Worm (Caenorhabditis elegans): ENCODE results near the gene eif-3.G.
A peak's percentile ranks its signal among the peaks of the same experiment; 100 is the strongest.
"Not testable (repeated sequence)": the region's sequence is repeated elsewhere in the genome, so short reads cannot be mapped to it uniquely, and the experiment has no call there.

The eif-3.G gene

DNA sequence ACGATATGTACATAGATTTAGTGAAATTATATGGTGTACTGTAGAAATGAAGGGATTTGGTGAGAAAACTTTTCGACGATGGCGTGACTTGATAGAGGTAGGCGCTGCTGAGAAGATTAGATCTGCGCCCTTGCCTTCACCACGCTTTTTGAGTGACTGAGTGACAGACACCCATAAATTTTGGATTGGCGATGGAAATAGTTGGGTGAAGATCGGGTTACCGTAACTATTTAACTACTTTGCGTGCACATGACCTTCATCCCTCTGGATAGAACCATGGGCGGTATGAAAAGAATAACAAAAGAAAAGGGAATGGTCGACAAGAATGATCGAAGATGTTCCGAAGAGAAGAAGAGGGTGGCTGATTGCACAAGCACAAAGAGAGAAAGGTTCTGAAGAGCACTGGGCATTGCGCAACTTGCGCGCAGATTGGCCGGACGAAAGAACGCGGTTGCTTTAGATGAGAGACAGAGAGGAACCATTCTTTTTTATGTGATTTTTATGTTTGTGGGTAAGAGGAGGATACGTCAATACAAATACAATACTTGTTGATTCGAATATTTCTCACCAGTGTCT, 27.0 kb upstream of the eif-3.G start:
- TF ChIP-seq zip-8 (tag; optimal IDR thresholded peaks at IDR 0.05) (peak; percentile 89), mab-5 (tag; optimal IDR thresholded peaks at IDR 0.05) (no peak), flh-1 (GFP tag; optimal IDR thresholded peaks at IDR 0.05) (no peak), unc-120 (tag; optimal IDR thresholded peaks at IDR 0.05; ENCODE audit: poor library complexity, severe bottlenecking) (no peak), mls-2 (tag; optimal IDR thresholded peaks at IDR 0.05) (peak; percentile 20), cnd-1 (tag; optimal IDR thresholded peaks at IDR 0.05) (peak; percentile 17), sem-2 (GFP tag; optimal IDR thresholded peaks at IDR 0.05) (peak; percentile 13), nhr-2 (tag; optimal IDR thresholded peaks at IDR 0.05) (peak; percentile 88), lin-32 (GFP tag; optimal IDR thresholded peaks at IDR 0.05) (no peak)

ce11 chrII:8417059-8417668, 25.4 kb upstream of the eif-3.G start, which contains the start of gene fdgt-2:
Gene fdgt-2 (plus strand): TSS chrII:8417618.
- TF ChIP-seq unc-62 (GFP tag; optimal IDR thresholded peaks at IDR 0.05): peak; percentile 73
- no peak for TF ChIP-seq ztf-11 (tag; optimal IDR thresholded peaks at IDR 0.05)
- no peak for TF ChIP-seq sptf-1 (tag; optimal IDR thresholded peaks at IDR 0.05)

- TF ChIP-seq lsy-2 (tag; optimal IDR thresholded peaks at IDR 0.05) (peak; percentile 76), ceh-43 (GFP tag; optimal IDR thresholded peaks at IDR 0.05) (no peak)
These were observed 23.6 kb upstream of the eif-3.G start for ce11 chrII:8419015-8419414.

DNA sequence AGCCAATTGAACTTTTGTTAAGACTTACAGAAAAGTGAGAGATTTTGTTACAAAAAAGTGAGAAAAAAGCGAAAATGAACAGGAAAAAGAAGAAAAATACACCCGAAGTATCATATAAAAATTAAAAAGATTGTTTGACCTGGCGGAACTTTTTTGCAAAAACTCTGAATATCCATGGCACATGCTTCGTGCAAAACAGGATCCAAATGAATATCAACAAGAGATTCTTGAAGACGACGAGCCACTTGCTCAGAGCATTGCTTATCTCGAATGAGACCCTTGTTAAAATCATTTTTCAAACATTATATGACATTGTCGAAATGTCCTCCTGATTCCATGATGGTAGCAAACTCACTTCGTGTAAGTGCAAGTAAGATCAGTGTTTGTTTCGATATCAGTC, 22.8 kb upstream of the eif-3.G start, which contains the start of gene F14E5.8:
TSS of gene F14E5.8 (plus strand) at position 301 of the 400 bp plus-strand sequence.
- TF ChIP-seq zip-8 (tag; optimal IDR thresholded peaks at IDR 0.05); tbx-8 (GFP tag; optimal IDR thresholded peaks at IDR 0.05); drap-1 (GFP tag; optimal IDR thresholded peaks at IDR 0.05): not testable (repeated sequence)

- TF ChIP-seq pha-4 (tag; optimal IDR thresholded peaks at IDR 0.05): no peak
- peak; percentile 76 for TF ChIP-seq lsy-2 (tag; optimal IDR thresholded peaks at IDR 0.05)
These were observed 21.7 kb upstream of the eif-3.G start for ce11 chrII:8420775-8421388.

DNA sequence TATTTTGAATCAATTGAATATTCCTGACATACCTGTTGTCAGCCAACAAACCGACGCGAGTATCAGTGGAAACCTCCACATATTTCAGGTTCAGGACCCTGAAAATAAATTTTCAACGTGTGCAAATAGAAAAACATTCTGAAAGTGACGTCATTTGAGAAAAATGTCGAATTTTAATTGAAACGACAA, 13.9 kb upstream of the eif-3.G start, which contains the start of gene F14E5.2:
TSS of gene F14E5.2 (minus strand) at position 101 of the 189 bp plus-strand sequence.
- no peak for TF ChIP-seq unc-39 (tag; optimal IDR thresholded peaks at IDR 0.05)
- no peak for TF ChIP-seq M03D4.4 (tag; optimal IDR thresholded peaks at IDR 0.05)
- TF ChIP-seq blmp-1 (tag; optimal IDR thresholded peaks at IDR 0.05): no peak
- TF ChIP-seq nhr-12 (tag; optimal IDR thresholded peaks at IDR 0.05): no peak
- no peak for TF ChIP-seq lin-32 (GFP tag; optimal IDR thresholded peaks at IDR 0.05)
- TF ChIP-seq nhr-76 (tag; optimal IDR thresholded peaks at IDR 0.05): no peak
- TF ChIP-seq cnd-1 (tag; optimal IDR thresholded peaks at IDR 0.05): no peak
- no peak for TF ChIP-seq hlh-1 (tag; optimal IDR thresholded peaks at IDR 0.05)
- TF ChIP-seq ceh-43 (GFP tag; optimal IDR thresholded peaks at IDR 0.05): no peak
- no peak for TF ChIP-seq zip-8 (tag; optimal IDR thresholded peaks at IDR 0.05)
- TF ChIP-seq pha-4 (tag; optimal IDR thresholded peaks at IDR 0.05): no peak
- TF ChIP-seq ham-2 (GFP tag; optimal IDR thresholded peaks at IDR 0.05): no peak
- TF ChIP-seq ztf-11 (tag; optimal IDR thresholded peaks at IDR 0.05): no peak
- no peak for TF ChIP-seq nhr-28 (tag; optimal IDR thresholded peaks at IDR 0.05)
- TF ChIP-seq sptf-1 (tag; optimal IDR thresholded peaks at IDR 0.05): no peak
- TF ChIP-seq ceh-83 (GFP tag; optimal IDR thresholded peaks at IDR 0.05): no peak
- no peak for TF ChIP-seq mab-5 (tag; optimal IDR thresholded peaks at IDR 0.05)
- no peak for TF ChIP-seq sem-2 (GFP tag; optimal IDR thresholded peaks at IDR 0.05)
- TF ChIP-seq elt-1 (tag; optimal IDR thresholded peaks at IDR 0.05; ENCODE audit: borderline replicate concordance, insufficient read depth): no peak

Data from whole organism, mixed stage, embryonic.